Fruit fly (Drosophila melanogaster) whole organism, embryonic: ENCODE results near the gene Hrb27C.

Experiments
- Ada2b ChIP-seq: fragments of 200-800 bp; sonication (Bioruptor generic); IDR thresholded peaks from 2 replicates; pipeline ENCODE4 v1.3.6; 2022; ENCODE audit warnings: missing biosample characterization, missing genetic modification characterization
- B-H2 ChIP-seq: fragments of 200-800 bp; sonication (Bioruptor generic); optimal IDR thresholded peaks from 2 replicates; lab custom pipeline; 2018; ENCODE audit warnings: missing biosample characterization, mild to moderate bottlenecking, missing genetic modification characterization
- Bdp1 ChIP-seq: fragments of 200-800 bp; sonication (Bioruptor generic); optimal IDR thresholded peaks from 3 replicates; lab custom pipeline; 2016; ENCODE audit warnings: missing biosample characterization, missing genetic modification characterization
- C15 ChIP-seq: fragments of 200-800 bp; sonication (Bioruptor generic); IDR thresholded peaks from 3 replicates; pipeline ENCODE4 v1.3.6; 2022; ENCODE audit warnings: missing biosample characterization, missing genetic modification characterization
- CG10431 ChIP-seq: fragments of 200-800 bp; sonication (Bioruptor generic); optimal IDR thresholded peaks from 3 replicates; lab custom pipeline; 2018; ENCODE audit warnings: missing biosample characterization, mild to moderate bottlenecking, missing genetic modification characterization
- CG10565 ChIP-seq: fragments of 200-800 bp; sonication (Bioruptor generic); optimal IDR thresholded peaks from 3 replicates; lab custom pipeline; 2016; ENCODE audit warnings: missing biosample characterization, mild to moderate bottlenecking, missing genetic modification characterization
- CG13123 ChIP-seq: fragments of 200-800 bp; sonication (Bioruptor generic); optimal IDR thresholded peaks from 2 replicates; lab custom pipeline; 2016; ENCODE audit warnings: missing biosample characterization, missing genetic modification characterization
- CG13624 ChIP-seq: fragments of 200-800 bp; sonication (Bioruptor generic); optimal IDR thresholded peaks from 2 replicates; lab custom pipeline; 2016; ENCODE audit warnings: missing biosample characterization, missing genetic modification characterization
- CG15479 ChIP-seq: fragments of 200-800 bp; sonication (Bioruptor generic); optimal IDR thresholded peaks from 3 replicates; lab custom pipeline; 2019; ENCODE audit warnings: missing biosample characterization, mild to moderate bottlenecking, missing genetic modification characterization, moderate library complexity
- CG18599 ChIP-seq: fragments of 200-800 bp; sonication (Bioruptor generic); optimal IDR thresholded peaks from 3 replicates; lab custom pipeline; 2017; ENCODE audit warnings: missing biosample characterization, missing genetic modification characterization, mild to moderate bottlenecking, moderate library complexity, missing genetic modification reagents
- CG2202 ChIP-seq: fragments of 200-800 bp; sonication (Bioruptor generic); optimal IDR thresholded peaks from 2 replicates; lab custom pipeline; 2018; ENCODE audit warnings: missing biosample characterization, mild to moderate bottlenecking, missing genetic modification characterization
- CG30020 ChIP-seq: fragments of 200-800 bp; optimal IDR thresholded peaks from 2 replicates; lab custom pipeline; 2019; ENCODE audit warnings: missing biosample characterization, mild to moderate bottlenecking, missing genetic modification characterization, moderate library complexity
- CG32767 ChIP-seq: fragments of 200-800 bp; sonication (Bioruptor generic); IDR thresholded peaks from 2 replicates; pipeline ENCODE4 v1.3.6; 2022; ENCODE audit warnings: missing biosample characterization, missing genetic modification characterization
- CG34224 ChIP-seq: fragments of 200-800 bp; sonication (Bioruptor generic); IDR thresholded peaks from 3 replicates; pipeline ENCODE4 v1.3.6; 2022; ENCODE audit warnings: missing biosample characterization, missing genetic modification characterization; ENCODE audit not compliant: partially characterized antibody
- CG34376 ChIP-seq: fragments of 200-800 bp; sonication (Bioruptor generic); optimal IDR thresholded peaks from 2 replicates; lab custom pipeline; 2018; ENCODE audit warnings: missing biosample characterization, mild to moderate bottlenecking, missing genetic modification characterization
- CG34422 ChIP-seq: fragments of 200-800 bp; sonication (Bioruptor generic); IDR thresholded peaks from 3 replicates; pipeline ENCODE4 v1.3.6; 2022; ENCODE audit warnings: missing biosample characterization, missing genetic modification characterization
- CG5245 ChIP-seq: fragments of 200-800 bp; sonication (Bioruptor generic); optimal IDR thresholded peaks from 3 replicates; lab custom pipeline; 2016; ENCODE audit warnings: missing biosample characterization, missing genetic modification characterization
- CG8290 ChIP-seq, 3 experiments: fragments of 200-800 bp; sonication (Bioruptor generic); optimal IDR thresholded peaks; 2 replicates each; lab custom pipeline; 2016 to 2019; ENCODE audit warnings: missing biosample characterization in 3 of 3, missing genetic modification characterization in 3 of 3, mild to moderate bottlenecking in 2 of 3, moderate library complexity in 1 of 3
- CG8765 ChIP-seq: fragments of 200-800 bp; sonication (Bioruptor generic); IDR thresholded peaks from 2 replicates; pipeline ENCODE4 v1.3.6; 2022; ENCODE audit warnings: missing biosample characterization, missing genetic modification characterization
- CG9817 ChIP-seq: fragments of 200-800 bp; sonication (Bioruptor generic); optimal IDR thresholded peaks from 2 replicates; lab custom pipeline; 2018; ENCODE audit warnings: missing biosample characterization, mild to moderate bottlenecking, missing genetic modification characterization, moderate library complexity
- CG9932 ChIP-seq: fragments of 200-800 bp; sonication (Bioruptor generic); IDR thresholded peaks from 2 replicates; pipeline ENCODE4 v1.3.6; 2022; ENCODE audit warnings: missing biosample characterization, missing genetic modification characterization
- D ChIP-seq, 2 experiments: fragments of 200-800 bp in 1 of 2; fragments of >200 bp in 1 of 2; sonication (Bioruptor generic) in 1 of 2; optimal IDR thresholded peaks; 2 replicates in 1 of 2; 3 replicates in 1 of 2; lab custom pipeline; 2017; ENCODE audit warnings: mild to moderate bottlenecking in 1 of 2, missing biosample characterization in 1 of 2, missing genetic modification characterization in 1 of 2, missing genetic modification reagents in 1 of 2
- D19B ChIP-seq: fragments of 200-800 bp; sonication (Bioruptor generic); optimal IDR thresholded peaks from 2 replicates; lab custom pipeline; 2017; ENCODE audit warnings: missing biosample characterization, mild to moderate bottlenecking, missing genetic modification characterization
- Doc3 ChIP-seq: fragments of 200-800 bp; sonication (Bioruptor generic); IDR thresholded peaks from 3 replicates; pipeline ENCODE4 v1.3.6; 2022; ENCODE audit warnings: missing biosample characterization, missing genetic modification characterization; ENCODE audit not compliant: partially characterized antibody
- Drgx ChIP-seq: fragments of 200-800 bp; sonication (Bioruptor generic); IDR thresholded peaks from 2 replicates; pipeline ENCODE4 v1.3.6; 2022; ENCODE audit warnings: missing biosample characterization, missing genetic modification characterization
- Hr78 ChIP-seq, 2 experiments: fragments of 200-800 bp in 1 of 2; fragments of >200 bp in 1 of 2; sonication (Bioruptor generic) in 1 of 2; optimal IDR thresholded peaks; 2 replicates each; lab custom pipeline; 2017 to 2019; ENCODE audit warnings: missing biosample characterization in 2 of 2, missing genetic modification characterization in 2 of 2, mild to moderate bottlenecking in 1 of 2, moderate library complexity in 1 of 2
- MBD-R2 ChIP-seq: fragments of 200-800 bp; sonication (Bioruptor generic); IDR thresholded peaks from 2 replicates; pipeline ENCODE4 v1.3.6; 2022; ENCODE audit warnings: missing biosample characterization, missing genetic modification characterization
- MESR4 ChIP-seq: fragments of 200-800 bp; sonication (Bioruptor generic); optimal IDR thresholded peaks from 2 replicates; lab custom pipeline; 2018; ENCODE audit warnings: missing biosample characterization, mild to moderate bottlenecking, missing genetic modification characterization, moderate library complexity
- Med ChIP-seq: fragments of 200-800 bp; sonication (Bioruptor generic); peaks from one replicate; lab custom pipeline; 2016; ENCODE audit warnings: missing biosample characterization, missing genetic modification characterization, mild to moderate bottlenecking, inconsistent platforms, moderate library complexity
- Xbp1 ChIP-seq: fragments of 200-800 bp; sonication (Bioruptor generic); optimal IDR thresholded peaks from 3 replicates; lab custom pipeline; 2016; ENCODE audit warnings: missing biosample characterization, mild to moderate bottlenecking, missing genetic modification characterization
- YL-1 ChIP-seq: fragments of 200-800 bp; sonication (Bioruptor generic); optimal IDR thresholded peaks from 3 replicates; lab custom pipeline; 2017; ENCODE audit warnings: missing biosample characterization, mild to moderate bottlenecking, missing genetic modification characterization
- btn ChIP-seq: fragments of 200-800 bp; sonication (Bioruptor generic); optimal IDR thresholded peaks from 2 replicates; lab custom pipeline; 2016; ENCODE audit warnings: missing biosample characterization, missing genetic modification characterization
- cg ChIP-seq: fragments of 200-800 bp; sonication (Bioruptor generic); optimal IDR thresholded peaks from 3 replicates; lab custom pipeline; 2019; ENCODE audit warnings: missing biosample characterization, mild to moderate bottlenecking, missing genetic modification characterization, moderate library complexity
- dmrt11E ChIP-seq: fragments of 200-800 bp; sonication (Bioruptor generic); optimal IDR thresholded peaks from 3 replicates; lab custom pipeline; 2018; ENCODE audit warnings: missing biosample characterization, mild to moderate bottlenecking, missing genetic modification characterization, moderate library complexity
- ewg ChIP-seq: fragments of 200-800 bp; sonication (Bioruptor generic); optimal IDR thresholded peaks from 3 replicates; lab custom pipeline; 2017; ENCODE audit warnings: mild to moderate bottlenecking, missing biosample characterization, missing genetic modification reagents, missing genetic modification characterization
- gem ChIP-seq: fragments of 200-800 bp; sonication (Bioruptor generic); optimal IDR thresholded peaks from 2 replicates; lab custom pipeline; 2019; ENCODE audit warnings: missing biosample characterization, mild to moderate bottlenecking, missing genetic modification characterization, moderate library complexity
- kni ChIP-seq: fragments of 200-800 bp; sonication (Bioruptor generic); optimal IDR thresholded peaks from 3 replicates; lab custom pipeline; 2017; ENCODE audit warnings: mild to moderate bottlenecking, missing biosample characterization, missing genetic modification reagents, missing genetic modification characterization
- nerfin-1 ChIP-seq: fragments of 200-800 bp; sonication (Bioruptor generic); optimal IDR thresholded peaks from 3 replicates; lab custom pipeline; 2019; ENCODE audit warnings: missing biosample characterization, mild to moderate bottlenecking, missing genetic modification characterization, moderate library complexity
- nerfin-2 ChIP-seq: fragments of 200-800 bp; sonication (Bioruptor generic); IDR thresholded peaks from 2 replicates; pipeline ENCODE4 v1.3.6; 2022; ENCODE audit warnings: missing biosample characterization, missing genetic modification characterization; ENCODE audit not compliant: partially characterized antibody
- phol ChIP-seq: fragments of 200-800 bp; sonication (Bioruptor generic); optimal IDR thresholded peaks from 3 replicates; lab custom pipeline; 2018; ENCODE audit warnings: missing biosample characterization, mild to moderate bottlenecking, missing genetic modification characterization, moderate library complexity
- pzg ChIP-seq: fragments of 200-800 bp; sonication (Bioruptor generic); optimal IDR thresholded peaks from 3 replicates; lab custom pipeline; 2018; ENCODE audit warnings: missing biosample characterization, mild to moderate bottlenecking, missing genetic modification characterization, moderate library complexity
- row ChIP-seq: fragments of 200-800 bp; sonication (Bioruptor generic); IDR thresholded peaks from 3 replicates; pipeline ENCODE4 v1.3.6; 2022; ENCODE audit warnings: missing biosample characterization, missing genetic modification characterization
- sd ChIP-seq: fragments of 200-800 bp; sonication (Bioruptor generic); optimal IDR thresholded peaks from 3 replicates; lab custom pipeline; 2018; ENCODE audit warnings: missing biosample characterization, mild to moderate bottlenecking, missing genetic modification characterization, moderate library complexity
- sens ChIP-seq: fragments of 200-800 bp; sonication (Bioruptor generic); peaks from one replicate; lab custom pipeline; 2016; ENCODE audit warnings: missing biosample characterization, missing genetic modification characterization
- sqz ChIP-seq: fragments of 200-800 bp; sonication (Bioruptor generic); optimal IDR thresholded peaks from 3 replicates; lab custom pipeline; 2018; ENCODE audit warnings: missing biosample characterization, mild to moderate bottlenecking, missing genetic modification characterization
- stc ChIP-seq: fragments of 200-800 bp; sonication (Bioruptor generic); IDR thresholded peaks from 2 replicates; pipeline ENCODE4 v1.3.6; 2022; ENCODE audit warnings: missing biosample characterization, missing genetic modification characterization
- tll ChIP-seq, 2 experiments: fragments of 200-800 bp in 1 of 2; fragments of >200 bp in 1 of 2; sonication (Bioruptor generic) in 1 of 2; optimal IDR thresholded peaks; 2 replicates each; lab custom pipeline; 2017 to 2019; ENCODE audit warnings: missing biosample characterization in 2 of 2, missing genetic modification characterization in 2 of 2, mild to moderate bottlenecking in 1 of 2, moderate library complexity in 1 of 2
- wek ChIP-seq: fragments of 200-800 bp; sonication (Bioruptor generic); optimal IDR thresholded peaks from 3 replicates; lab custom pipeline; 2018; ENCODE audit warnings: missing biosample characterization, mild to moderate bottlenecking, missing genetic modification characterization, moderate library complexity

Hrb27C gene

DNA sequence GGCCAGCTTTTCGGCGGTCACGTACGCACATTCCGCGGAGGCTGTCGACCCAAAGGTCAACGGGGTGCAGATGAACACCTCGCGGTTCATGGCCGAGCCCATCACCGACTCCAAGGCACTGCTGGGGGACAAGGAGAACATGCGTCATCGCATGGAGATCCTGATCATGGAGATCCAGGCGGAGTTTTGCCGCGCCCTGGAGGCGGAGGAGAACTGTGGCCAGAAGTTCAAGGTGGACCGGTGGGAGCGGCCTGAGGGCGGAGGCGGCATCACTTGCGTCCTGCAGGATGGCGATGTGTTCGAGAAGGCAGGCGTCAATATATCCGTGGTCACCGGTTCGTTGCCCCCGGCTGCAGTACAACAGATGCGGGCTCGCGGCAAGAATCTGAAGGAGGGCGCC lies 44.1 kb downstream of the Hrb27C start (continued):
- TF ChIP-seq Xbp1 (GFP tag; lab: Kevin White, UChicago): no peak
- no peak for TF ChIP-seq B-H2 (GFP tag; lab: Kevin White, UChicago)
- no peak for TF ChIP-seq phol (tag; lab: Kevin White, UChicago)
- TF ChIP-seq sd (tag; lab: Kevin White, UChicago): no peak
- TF ChIP-seq stc (GFP tag; lab: Robert Waterston, UW): no peak
- no peak for TF ChIP-seq CG13123
- no peak for TF ChIP-seq D (optimal IDR thresholded peaks at IDR 0.05; lab: Kevin White, UChicago)
- TF ChIP-seq D (GFP tag; optimal IDR thresholded peaks at IDR 0.05; lab: Kevin White, UChicago): no peak
- no peak for TF ChIP-seq Ada2b
- no peak for TF ChIP-seq Bdp1 (GFP tag; lab: Kevin White, UChicago)
- peak; percentile 18; the same call in 1 of the 2 replicates for TF ChIP-seq nerfin-2 (GFP tag; lab: Robert Waterston, UW)
- TF ChIP-seq CG18599: no peak
- TF ChIP-seq CG5245 (GFP tag; lab: Kevin White, UChicago): no peak
- no peak for TF ChIP-seq kni (GFP tag; lab: Kevin White, UChicago)
- no peak for TF ChIP-seq dmrt11E (tag; lab: Kevin White, UChicago)
- TF ChIP-seq Doc3 (GFP tag; lab: Robert Waterston, UW): 0 out of 3 replicates have a peak, but pooled peaks have one; percentile 10
- peak; percentile 28 for TF ChIP-seq MESR4 (GFP tag; lab: Kevin White, UChicago)
- no peak for TF ChIP-seq CG10565 (GFP tag; lab: Kevin White, UChicago)
- no peak for TF ChIP-seq btn
- no peak for TF ChIP-seq CG9817 (tag; lab: Kevin White, UChicago)
- no peak for TF ChIP-seq tll (GFP tag; optimal IDR thresholded peaks at IDR 0.05; lab: Kevin White, UChicago)
- TF ChIP-seq Med (GFP tag; lab: Kevin White, UChicago): peak; percentile 39
- no peak for TF ChIP-seq Hr78 (GFP tag; optimal IDR thresholded peaks at IDR 0.05; lab: Kevin White, UChicago)

DNA sequence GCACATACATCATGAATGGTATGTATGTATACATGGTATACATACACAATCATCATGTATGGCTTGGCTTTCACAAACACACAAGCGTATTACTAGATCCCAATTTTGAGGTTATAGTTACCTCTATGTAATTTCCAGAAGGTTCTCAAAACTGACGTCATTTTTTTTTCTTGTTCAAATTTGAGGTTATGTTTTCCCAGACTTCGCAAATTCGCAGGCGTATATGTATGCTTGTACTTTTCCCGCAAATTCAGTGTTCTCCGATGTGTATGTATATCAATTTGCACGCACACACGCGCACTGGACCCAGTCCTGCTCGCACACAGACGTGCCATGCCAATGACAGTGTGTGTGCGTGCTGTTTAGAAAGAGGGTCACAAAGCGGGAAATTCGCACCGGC lies 45.8 kb downstream of the Hrb27C start:
- no peak for TF ChIP-seq sqz (GFP tag; lab: Kevin White, UChicago)
- TF ChIP-seq MBD-R2 (GFP tag; lab: Robert Waterston, UW): peak; percentile 31; the same call in 1 of the 2 replicates
- no peak for TF ChIP-seq CG18599
- TF ChIP-seq CG30020 (tag; lab: Kevin White, UChicago): peak; percentile 51
- no peak for TF ChIP-seq D19B
- peak; percentile 95 for TF ChIP-seq CG32767 (GFP tag; lab: Robert Waterston, UW)
- TF ChIP-seq row: peak; percentile 20; the same call in 1 of the 3 replicates
- no peak for TF ChIP-seq CG2202 (tag; lab: Kevin White, UChicago)
- TF ChIP-seq CG34224: peak; percentile 26; the same call in 1 of the 3 replicates
- TF ChIP-seq gem (tag; lab: Kevin White, UChicago): no peak
- TF ChIP-seq cg: peak; percentile 84
- TF ChIP-seq CG10431 (GFP tag; lab: Kevin White, UChicago): peak; percentile 100
- TF ChIP-seq CG9932 (GFP tag; lab: Robert Waterston, UW): no peak
- 0 out of 2 replicates have a peak, but pooled peaks have one; percentile 9 for TF ChIP-seq CG8765 (GFP tag; lab: Robert Waterston, UW)
- TF ChIP-seq wek (GFP tag; lab: Kevin White, UChicago): peak; percentile 12
- TF ChIP-seq YL-1: peak; percentile 76
- TF ChIP-seq nerfin-1 (tag; lab: Kevin White, UChicago): peak; percentile 7
- no peak for TF ChIP-seq CG13624
- TF ChIP-seq CG8290 (GFP tag; optimal IDR thresholded peaks at IDR 0.05; lab: Kevin White, UChicago): peak; percentile 99
- TF ChIP-seq CG8290 (tag; optimal IDR thresholded peaks at IDR 0.05; lab: Kevin White, UChicago): peak; percentile 30 to 87
- peak; percentile 71 for TF ChIP-seq CG15479 (GFP tag; lab: Kevin White, UChicago)
- TF ChIP-seq CG34422 (GFP tag; lab: Robert Waterston, UW): peak; percentile 56; the same call in 2 of the 3 replicates
- TF ChIP-seq CG34376 (GFP tag; lab: Kevin White, UChicago): peak; percentile 9
- 0 out of 3 replicates have a peak, but pooled peaks have one; percentile 23 for TF ChIP-seq C15 (GFP tag; lab: Robert Waterston, UW)
- TF ChIP-seq Med (GFP tag; lab: Kevin White, UChicago): peak; percentile 43
- TF ChIP-seq ewg: peak; percentile 85
- no peak for TF ChIP-seq Drgx (GFP tag; lab: Robert Waterston, UW)
- peak; percentile 48 for TF ChIP-seq sens (GFP tag; lab: Kevin White, UChicago)
- TF ChIP-seq pzg (GFP tag; lab: Kevin White, UChicago): peak; percentile 10
